Fruit fly (Drosophila melanogaster): ENCODE measurements around the gene CG4459.

The CG4459 gene

DNA sequence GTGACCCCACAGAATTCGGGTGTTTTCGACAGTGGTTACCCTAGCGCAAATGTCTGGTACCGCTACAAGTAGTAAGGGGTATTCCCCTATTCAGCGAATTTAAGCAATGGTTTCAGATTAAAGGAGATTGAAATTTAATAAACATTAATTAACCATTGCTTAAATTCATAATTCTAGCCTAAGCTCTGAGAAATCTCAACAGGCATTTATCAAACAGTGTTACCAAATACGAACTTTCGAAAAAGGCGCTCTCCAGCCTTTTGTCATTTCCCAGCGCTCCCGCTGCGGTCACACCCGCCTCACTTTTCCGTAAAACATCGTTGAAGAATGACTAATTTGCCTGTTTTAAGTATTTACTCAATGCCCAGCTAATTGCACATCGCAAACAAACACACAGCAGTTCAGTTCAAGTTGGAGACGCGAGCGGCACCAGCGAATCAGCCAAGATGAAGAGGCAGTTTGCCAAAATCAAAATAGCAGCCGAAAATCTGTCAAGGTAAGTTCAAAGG is 23.5 kb downstream of the CG4459 start, which contains the start of the genes Surf6 and RhoGAP92B (continued):
- TF ChIP-seq CG6808 (GFP tag; optimal IDR thresholded peaks at IDR 0.05) (peak; percentile 52), CG31627 (GFP tag; optimal IDR thresholded peaks at IDR 0.05) (peak; percentile 66), vri (GFP tag; optimal IDR thresholded peaks at IDR 0.05) (peak; percentile 66), achi (GFP tag; optimal IDR thresholded peaks at IDR 0.05) (peak; percentile 62), Sox15 (GFP tag; optimal IDR thresholded peaks at IDR 0.05) (peak; percentile 27), Sox102F (GFP tag; optimal IDR thresholded peaks at IDR 0.05) (peak; percentile 63), CG6792 (GFP tag; optimal IDR thresholded peaks at IDR 0.05) (peak; percentile 47), CG11294 (GFP tag; IDR thresholded peaks at IDR 0.05) (no peak), Eip93F (GFP tag; optimal IDR thresholded peaks at IDR 0.05) (no peak), CG6854 (GFP tag; optimal IDR thresholded peaks at IDR 0.05) (peak; percentile 77), Blimp-1 (GFP tag; optimal IDR thresholded peaks at IDR 0.05) (no peak), CG11762 (GFP tag; optimal IDR thresholded peaks at IDR 0.05; ENCODE audit: insufficient read depth) (no peak), dsx (GFP tag; optimal IDR thresholded peaks at IDR 0.05; ENCODE audit: poor library complexity, severe bottlenecking) (peak; percentile 43), CG6163 (GFP tag; IDR thresholded peaks at IDR 0.05) (peak; percentile 50; the same call in 2 of the 3 replicates), CG3032 (tag; optimal IDR thresholded peaks at IDR 0.05) (peak; percentile 53), CG15336 (GFP tag; IDR thresholded peaks at IDR 0.05) (0 out of 2 replicates have a peak, but pooled peaks have one; percentile 36)

DNA sequence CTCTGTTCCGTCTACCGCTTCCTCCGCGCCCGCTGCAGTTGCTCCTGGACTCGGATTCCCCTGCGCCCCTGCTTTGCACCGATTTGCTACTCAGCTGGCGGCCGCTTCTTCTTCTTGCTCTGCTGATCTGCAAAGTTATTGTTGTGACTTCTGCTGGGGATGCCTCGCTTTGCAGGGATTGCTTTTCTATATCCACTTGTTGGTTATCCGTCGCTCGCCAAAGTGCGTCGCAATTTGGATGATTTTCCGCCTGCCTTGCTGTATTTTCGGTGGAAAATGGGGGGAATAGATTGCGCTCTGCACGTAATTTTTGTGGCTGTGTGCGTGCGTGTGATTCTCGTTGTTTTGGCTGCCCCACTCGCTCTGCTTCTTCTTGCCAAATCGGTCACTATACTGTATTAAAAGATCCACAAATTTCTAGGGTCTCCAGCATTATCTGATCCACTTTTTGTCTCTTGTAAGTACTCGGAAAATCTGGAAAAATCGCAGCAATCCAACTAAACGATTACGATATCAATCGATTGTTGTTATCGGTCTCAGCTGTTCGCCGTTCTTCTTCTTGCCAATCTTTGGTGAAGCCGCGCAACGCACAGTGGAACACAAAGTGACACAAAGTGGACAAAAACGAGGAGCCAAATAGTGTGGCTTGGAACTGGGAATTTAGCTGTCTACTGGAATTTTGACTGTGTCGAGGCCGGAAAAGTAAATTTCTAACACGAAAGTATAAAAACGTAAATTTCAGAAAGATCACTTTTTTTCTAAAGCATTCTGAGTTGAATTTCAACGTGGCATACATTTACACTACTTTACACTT is 25.3 kb downstream of the CG4459 start, which contains the start of gene ClpX:
Gene ClpX (minus strand): TSS at position 764 of the 814 bp plus-strand sequence.
- TF ChIP-seq Eip75B (GFP tag; optimal IDR thresholded peaks at IDR 0.05) (no peak), svp (GFP tag) (peak; percentile 82), vri (GFP tag; optimal IDR thresholded peaks at IDR 0.05) (peak; percentile 39), Blimp-1 (GFP tag; optimal IDR thresholded peaks at IDR 0.05) (no peak), cyc (GFP tag; optimal IDR thresholded peaks at IDR 0.05) (no peak), CG8119 (GFP tag; IDR thresholded peaks at IDR 0.05) (no peak), CG6808 (GFP tag; optimal IDR thresholded peaks at IDR 0.05) (no peak), CG10631 (GFP tag; optimal IDR thresholded peaks at IDR 0.05) (no peak), CG3032 (tag; optimal IDR thresholded peaks at IDR 0.05) (no peak), Gug (GFP tag; IDR thresholded peaks at IDR 0.05) (no peak), Hr39 (GFP tag; optimal IDR thresholded peaks at IDR 0.05) (no peak), CG6163 (GFP tag; IDR thresholded peaks at IDR 0.05) (no peak), topi (GFP tag; optimal IDR thresholded peaks at IDR 0.05) (no peak), ss (GFP tag; optimal IDR thresholded peaks at IDR 0.05) (no peak), CG15336 (GFP tag; IDR thresholded peaks at IDR 0.05) (0 out of 2 replicates have a peak, but pooled peaks have one; percentile 20), esn (GFP tag; optimal IDR thresholded peaks at IDR 0.05) (peak; percentile 0), OdsH (GFP tag; optimal IDR thresholded peaks at IDR 0.05) (no peak), Eip78C (GFP tag) (peak; percentile 73), dac (GFP tag; optimal IDR thresholded peaks at IDR 0.05) (no peak), eg (GFP tag; IDR thresholded peaks at IDR 0.05) (no peak), acj6 (GFP tag; optimal IDR thresholded peaks at IDR 0.05) (no peak), Ets96B (tag; optimal IDR thresholded peaks at IDR 0.05) (no peak)

DNA sequence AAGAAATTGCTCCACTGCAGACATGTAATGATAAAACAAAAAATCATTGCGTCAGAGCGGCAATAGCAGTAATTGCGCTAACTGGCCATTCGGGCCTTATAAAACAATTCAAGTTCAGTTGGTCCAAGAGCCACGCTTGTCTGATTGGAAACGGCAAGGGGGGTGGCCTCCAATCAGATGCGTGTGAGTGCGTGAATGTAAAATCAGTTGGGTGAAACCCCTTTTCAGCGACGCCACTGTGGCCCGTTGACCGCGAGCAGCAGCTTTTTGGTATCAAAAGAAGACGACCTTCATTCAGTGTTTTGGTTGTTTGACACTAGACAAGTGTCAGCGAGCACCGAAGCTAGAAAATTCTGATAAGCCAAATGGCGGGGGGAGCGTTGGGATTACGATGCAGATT is 26.1 kb downstream of the CG4459 start:
- no peak for TF ChIP-seq Eip78C (GFP tag)
- TF ChIP-seq CG6792 (GFP tag; optimal IDR thresholded peaks at IDR 0.05): no peak
- no peak for TF ChIP-seq CG8319 (GFP tag; optimal IDR thresholded peaks at IDR 0.05)
- no peak for TF ChIP-seq cyc (GFP tag; optimal IDR thresholded peaks at IDR 0.05)
- no peak for TF ChIP-seq Ets21C (GFP tag; optimal IDR thresholded peaks at IDR 0.05)
- no peak for TF ChIP-seq dsx (GFP tag; optimal IDR thresholded peaks at IDR 0.05; ENCODE audit: poor library complexity, severe bottlenecking)
- TF ChIP-seq acj6 (GFP tag; optimal IDR thresholded peaks at IDR 0.05): no peak
- no peak for TF ChIP-seq Eip75B (GFP tag; optimal IDR thresholded peaks at IDR 0.05)
- TF ChIP-seq CG31627 (GFP tag; optimal IDR thresholded peaks at IDR 0.05): no peak
- no peak for TF ChIP-seq fd85E (GFP tag; optimal IDR thresholded peaks at IDR 0.05)
- no peak for TF ChIP-seq Sox15 (GFP tag; optimal IDR thresholded peaks at IDR 0.05)
- TF ChIP-seq Smox (GFP tag; optimal IDR thresholded peaks at IDR 0.05): no peak
- no peak for TF ChIP-seq lz (GFP tag; optimal IDR thresholded peaks at IDR 0.05)

All from whole organism, prepupa.